Worm (Caenorhabditis elegans): Measurements from ENCODE around the gene C27D9.2.
A peak's percentile ranks its signal among the peaks of the same experiment; 100 is the strongest.

Gene C27D9.2

ce11 chrII:4733848-4734247, 22.8 kb downstream of the C27D9.2 start, which contains the start of gene F41C3.11:
Gene F41C3.11, minus strand, starts transcription at chrII:4733948.
- TF ChIP-seq nhr-11 (tag; optimal IDR thresholded peaks at IDR 0.05), result no peak
- no peak for TF ChIP-seq fkh-10 (GFP tag; optimal IDR thresholded peaks at IDR 0.05)
- no peak for TF ChIP-seq eyg-1 (tag; optimal IDR thresholded peaks at IDR 0.05)
- no peak for TF ChIP-seq pax-1 (tag; optimal IDR thresholded peaks at IDR 0.05)
- no peak for TF ChIP-seq hlh-15 (tag; optimal IDR thresholded peaks at IDR 0.05)

ce11 chrII:4729733-4730132, 26.9 kb downstream of the C27D9.2 start, which contains the start of gene F41C3.7:
Gene F41C3.7, plus strand, starts transcription at chrII:4730033.
- TF ChIP-seq fkh-6 (tag; optimal IDR thresholded peaks at IDR 0.05) (no peak), ceh-2 (tag; optimal IDR thresholded peaks at IDR 0.05) (no peak), sox-2 (GFP tag; IDR thresholded peaks at IDR 0.05) (no peak), elt-2 (tag; optimal IDR thresholded peaks at IDR 0.05) (no peak), dmd-4 (tag; optimal IDR thresholded peaks at IDR 0.05; ENCODE audit: borderline replicate concordance) (no peak), hlh-30 (tag; optimal IDR thresholded peaks at IDR 0.05; ENCODE audit: insufficient read depth) (no peak), mec-3 (tag; optimal IDR thresholded peaks at IDR 0.05; ENCODE audit: borderline replicate concordance) (no peak), tbx-2 (tag; optimal IDR thresholded peaks at IDR 0.05) (no peak), sox-4 (tag; optimal IDR thresholded peaks at IDR 0.05) (no peak), C38D4.7 (GFP tag; optimal IDR thresholded peaks at IDR 0.05) (no peak), ama-1 (optimal IDR thresholded peaks at IDR 0.05) (no peak), ceh-30 (tag; optimal IDR thresholded peaks at IDR 0.05) (no peak), rnt-1 (tag; optimal IDR thresholded peaks at IDR 0.05) (no peak), pax-1 (tag; optimal IDR thresholded peaks at IDR 0.05) (no peak), unc-55 (GFP tag; optimal IDR thresholded peaks at IDR 0.05) (no peak), dve-1 (tag; optimal IDR thresholded peaks at IDR 0.05) (no peak), nfya-1 (tag; optimal IDR thresholded peaks at IDR 0.05) (no peak), C08G9.2 (tag; optimal IDR thresholded peaks at IDR 0.05) (no peak)

ce11 chrII:4728687-4729086, 28.0 kb downstream of the C27D9.2 start:
- no peak for TF ChIP-seq unc-86 (tag; optimal IDR thresholded peaks at IDR 0.05)
- peak; percentile 93 for TF ChIP-seq elt-2 (tag; optimal IDR thresholded peaks at IDR 0.05)

ce11 chrII:4727769-4728168, 28.9 kb downstream of the C27D9.2 start, which contains the start of gene ttr-41:
Gene ttr-41, minus strand, starts transcription at chrII:4727869.
- TF ChIP-seq K02D7.2 (tag; optimal IDR thresholded peaks at IDR 0.05) (no peak), unc-42 (tag; optimal IDR thresholded peaks at IDR 0.05) (no peak)

- no peak for TF ChIP-seq fax-1 (tag; optimal IDR thresholded peaks at IDR 0.05)
- TF ChIP-seq fkh-6 (tag; optimal IDR thresholded peaks at IDR 0.05), result no peak
- TF ChIP-seq Y22D7AL.16 (tag; optimal IDR thresholded peaks at IDR 0.05), result no peak
- no peak for TF ChIP-seq tbx-7 (tag; optimal IDR thresholded peaks at IDR 0.05)
- TF ChIP-seq che-1 (tag; optimal IDR thresholded peaks at IDR 0.05), result no peak
- TF ChIP-seq ceh-19 (GFP tag; optimal IDR thresholded peaks at IDR 0.05), result no peak
- no peak for TF ChIP-seq nhr-11 (tag; optimal IDR thresholded peaks at IDR 0.05)
- TF ChIP-seq lim-6 (tag; optimal IDR thresholded peaks at IDR 0.05), result no peak
- no peak for TF ChIP-seq pat-9 (tag; optimal IDR thresholded peaks at IDR 0.05)
- TF ChIP-seq ceh-22 (tag; optimal IDR thresholded peaks at IDR 0.05), result no peak
- no peak for TF ChIP-seq pag-3 (tag; optimal IDR thresholded peaks at IDR 0.05; ENCODE audit: borderline replicate concordance)
Measured at ce11 chrII:4726750-4727384, 29.8 kb downstream of the C27D9.2 start.

Measured in whole organism, late embryonic.